Worm (Caenorhabditis elegans) whole organism, young adult: Measurements from ENCODE around the gene C56G2.4.

ENCODE experiments used
- B0019.2 ChIP-seq: fragments of 200-800 bp; sonication (Bioruptor generic); conservative IDR thresholded peaks from 2 replicates; pipeline ENCODE4 v1.3.6; 2022; ENCODE audit warnings: missing genetic modification reagents, missing genetic modification characterization, missing compliant biosample characterization
- D2030.7 ChIP-seq: fragments of 200-800 bp; sonication (Bioruptor generic); IDR thresholded peaks from 2 replicates; pipeline ENCODE4 v1.3.6; 2022; ENCODE audit warnings: missing genetic modification reagents, missing genetic modification characterization, missing compliant biosample characterization
- K11D2.4 ChIP-seq: fragments of 200-800 bp; sonication (Bioruptor generic); IDR thresholded peaks from 2 replicates; pipeline ENCODE4 v1.3.6; 2022; ENCODE audit warnings: missing genetic modification reagents, missing genetic modification characterization, missing compliant biosample characterization
- ama-1 ChIP-seq, 3 experiments: fragments of 150-350 bp in 1 of 3; sonication (generic microtip) in 2 of 3; optimal IDR thresholded peaks; 2 replicates each; lab custom pipeline; 2014 to 2018; ENCODE audit warnings: missing biosample characterization in 2 of 3, missing genetic modification characterization in 2 of 3, missing genetic modification reagents in 2 of 3
- athp-1 ChIP-seq: sonication (generic microtip); optimal IDR thresholded peaks from 2 replicates; lab custom pipeline; 2017; ENCODE audit warnings: mild to moderate bottlenecking, missing genetic modification characterization, missing compliant biosample characterization
- ets-4 ChIP-seq: fragments of 200-800 bp; sonication (Bioruptor generic); optimal IDR thresholded peaks from 2 replicates; lab custom pipeline; 2018; ENCODE audit warnings: mild to moderate bottlenecking, missing genetic modification characterization, missing compliant biosample characterization
- gei-17 ChIP-seq: fragments of 200-800 bp; sonication (Bioruptor generic); optimal IDR thresholded peaks from 2 replicates; lab custom pipeline; 2018; ENCODE audit warnings: mild to moderate bottlenecking, missing genetic modification characterization, missing compliant biosample characterization
- lin-54 ChIP-seq: fragments of 200-800 bp; sonication (Bioruptor generic); optimal IDR thresholded peaks from 2 replicates; lab custom pipeline; 2018; ENCODE audit warnings: mild to moderate bottlenecking, missing genetic modification characterization, missing compliant biosample characterization
- rpc-1 ChIP-seq, 2 experiments: fragments of 150-350 bp in 1 of 2; sonication (generic microtip) in 1 of 2; optimal IDR thresholded peaks; 2 replicates each; lab custom pipeline; 2014 to 2018; ENCODE audit warnings: missing biosample characterization in 1 of 2, missing genetic modification characterization in 1 of 2, missing genetic modification reagents in 1 of 2, missing genotype in 1 of 2
- snpc-4 ChIP-seq, 5 experiments: fragments of 150-350 bp in 1 of 5; sonication (generic microtip) in 4 of 5; optimal IDR thresholded peaks; 2 replicates each; lab custom pipeline; 2014 to 2018; ENCODE audit warnings: missing genetic modification characterization in 5 of 5, missing biosample characterization in 3 of 5, antibody characterized with exemption in 2 of 5, mild to moderate bottlenecking in 2 of 5, missing compliant biosample characterization in 2 of 5, missing genotype in 2 of 5, moderate library complexity in 2 of 5, missing genetic modification reagents in 1 of 5

ce11 chrIII:6344737-6345136, 13.2 kb downstream of the C56G2.4 start:
- TF ChIP-seq athp-1 (tag; lab: Kevin White, UChicago), result peak; percentile 69
- TF ChIP-seq gei-17 (GFP tag; lab: Kevin White, UChicago), result no peak
- no peak for TF ChIP-seq ama-1 (optimal IDR thresholded peaks at IDR 0.05; lab: Kevin White, UChicago)
- no peak for TF ChIP-seq ama-1 (GFP tag; optimal IDR thresholded peaks at IDR 0.05; lab: Kevin White, UChicago)
- no peak for TF ChIP-seq rpc-1 (optimal IDR thresholded peaks at IDR 0.05; lab: Kevin White, UChicago)
- TF ChIP-seq rpc-1 (tag; optimal IDR thresholded peaks at IDR 0.05; lab: Kevin White, UChicago), result no peak
- no peak for TF ChIP-seq ets-4 (GFP tag; lab: Kevin White, UChicago)
- no peak for TF ChIP-seq K11D2.4 (GFP tag; lab: Robert Waterston, UW)
- TF ChIP-seq B0019.2 (GFP tag; lab: Robert Waterston, UW), result peak; percentile 57
- peak; percentile 70 for TF ChIP-seq lin-54 (GFP tag; lab: Kevin White, UChicago)
- peak; percentile 85 for TF ChIP-seq D2030.7 (GFP tag; lab: Robert Waterston, UW)
- no peak for TF ChIP-seq snpc-4 (GFP tag; optimal IDR thresholded peaks at IDR 0.05; lab: Kevin White, UChicago)
- TF ChIP-seq snpc-4 (tag; optimal IDR thresholded peaks at IDR 0.05; lab: Kevin White, UChicago), result peak in 3 of 4 experiments; percentile 52 to 81 (median 62)
